Fruit fly (Drosophila melanogaster): ENCODE measurements around the gene Iml1.

Gene Iml1

dm6 chr3L:1578391-1578948 is 44.6 kb upstream of the Iml1 start (continued):
- no peak for TF ChIP-seq trem (tag; optimal IDR thresholded peaks at IDR 0.05)
- TF ChIP-seq CG10959 (GFP tag; IDR thresholded peaks at IDR 0.05), result no peak
- TF ChIP-seq kni (GFP tag; optimal IDR thresholded peaks at IDR 0.05), result no peak
- peak; percentile 28 for TF ChIP-seq CG17568 (GFP tag; optimal IDR thresholded peaks at IDR 0.05)
- no peak for TF ChIP-seq gro (GFP tag; optimal IDR thresholded peaks at IDR 0.05)
- TF ChIP-seq ash1 (GFP tag; optimal IDR thresholded peaks at IDR 0.05), result no peak
- no peak for TF ChIP-seq Poxn (GFP tag; IDR thresholded peaks at IDR 0.05)
- no peak for TF ChIP-seq CG3726 (GFP tag; IDR thresholded peaks at IDR 0.05)
- no peak for TF ChIP-seq CG17829 (tag; optimal IDR thresholded peaks at IDR 0.05)
- TF ChIP-seq mld (GFP tag; IDR thresholded peaks at IDR 0.05; ENCODE audit: partially characterized antibody), result no peak
- TF ChIP-seq CG1792 (GFP tag; optimal IDR thresholded peaks at IDR 0.05), result no peak
- TF ChIP-seq ssp (GFP tag; IDR thresholded peaks at IDR 0.05), result no peak; the same call in 1 of the 2 replicates
- TF ChIP-seq CG10543 (GFP tag; optimal IDR thresholded peaks at IDR 0.05), result no peak
- peak; percentile 2 for TF ChIP-seq CG4328 (GFP tag; optimal IDR thresholded peaks at IDR 0.05)
- no peak for TF ChIP-seq Lhr (GFP tag; optimal IDR thresholded peaks at IDR 0.05)
- TF ChIP-seq Fer3 (tag; optimal IDR thresholded peaks at IDR 0.05), result peak; percentile 47
- no peak for TF ChIP-seq CG17186 (GFP tag; optimal IDR thresholded peaks at IDR 0.05)
- TF ChIP-seq nom (GFP tag; optimal IDR thresholded peaks at IDR 0.05), result no peak
- peak; percentile 1 for TF ChIP-seq Xbp1 (GFP tag; optimal IDR thresholded peaks at IDR 0.05)
- TF ChIP-seq Dip3 (GFP tag; optimal IDR thresholded peaks at IDR 0.05), result no peak
- peak; percentile 2 for TF ChIP-seq CG13296 (GFP tag; optimal IDR thresholded peaks at IDR 0.05)
- TF ChIP-seq emc (GFP tag; optimal IDR thresholded peaks at IDR 0.05), result no peak
- no peak for TF ChIP-seq trh (GFP tag; optimal IDR thresholded peaks at IDR 0.05)
- TF ChIP-seq CG2199 (GFP tag; IDR thresholded peaks at IDR 0.05), result no peak
- TF ChIP-seq CG7928 (GFP tag; optimal IDR thresholded peaks at IDR 0.05), result no peak
- TF ChIP-seq PHDP (tag; optimal IDR thresholded peaks at IDR 0.05), result peak; percentile 50
- TF ChIP-seq ac (GFP tag; optimal IDR thresholded peaks at IDR 0.05), result no peak
- peak; percentile 43 for TF ChIP-seq Antp (GFP tag; optimal IDR thresholded peaks at IDR 0.05)
- TF ChIP-seq BEAF-32 (GFP tag; optimal IDR thresholded peaks at IDR 0.05), result no peak
- TF ChIP-seq CG3163 (GFP tag; optimal IDR thresholded peaks at IDR 0.05), result no peak
- TF ChIP-seq sima (GFP tag; optimal IDR thresholded peaks at IDR 0.05), result no peak
- TF ChIP-seq nerfin-2 (GFP tag; IDR thresholded peaks at IDR 0.05; ENCODE audit: partially characterized antibody), result no peak
- TF ChIP-seq CG9437 (GFP tag; optimal IDR thresholded peaks at IDR 0.05), result peak; percentile 19
- no peak for TF ChIP-seq Dp (GFP tag; optimal IDR thresholded peaks at IDR 0.05)
- peak; percentile 1 for TF ChIP-seq CG6765 (GFP tag; optimal IDR thresholded peaks at IDR 0.05)
- TF ChIP-seq B-H2 (GFP tag; optimal IDR thresholded peaks at IDR 0.05), result no peak
- no peak for TF ChIP-seq gcm2 (GFP tag; optimal IDR thresholded peaks at IDR 0.05)
- TF ChIP-seq CG18262 (tag; optimal IDR thresholded peaks at IDR 0.05), result peak; percentile 47
- no peak for TF ChIP-seq Hmx (GFP tag; optimal IDR thresholded peaks at IDR 0.05)
- TF ChIP-seq Eip74EF (GFP tag; optimal IDR thresholded peaks at IDR 0.05), result no peak
- TF ChIP-seq lmd (GFP tag; IDR thresholded peaks at IDR 0.05), result peak; percentile 50
- no peak for TF ChIP-seq CG9797 (GFP tag; optimal IDR thresholded peaks at IDR 0.05)
- no peak for TF ChIP-seq hbn (GFP tag; IDR thresholded peaks at IDR 0.05; ENCODE audit: partially characterized antibody)
- peak; percentile 47 for TF ChIP-seq CTCF (GFP tag; optimal IDR thresholded peaks at IDR 0.05)
- TF ChIP-seq tap (tag; optimal IDR thresholded peaks at IDR 0.05), result peak; percentile 17
- no peak for TF ChIP-seq CG8089 (GFP tag; optimal IDR thresholded peaks at IDR 0.05)
- TF ChIP-seq CG1529 (GFP tag; optimal IDR thresholded peaks at IDR 0.05), result peak; percentile 3
- TF ChIP-seq bcd (GFP tag; optimal IDR thresholded peaks at IDR 0.05), result peak; percentile 21
- TF ChIP-seq wor (GFP tag; IDR thresholded peaks at IDR 0.05), result no peak
- TF ChIP-seq CG16779 (GFP tag; IDR thresholded peaks at IDR 0.05), result no peak
- TF ChIP-seq ken (GFP tag; IDR thresholded peaks at IDR 0.05), result 0 out of 3 replicates have a peak, but pooled peaks have one; percentile 38

Measured in whole organism, embryonic.